Fruit fly (Drosophila melanogaster): ENCODE measurements around the gene nocte.

The nocte gene

DNA sequence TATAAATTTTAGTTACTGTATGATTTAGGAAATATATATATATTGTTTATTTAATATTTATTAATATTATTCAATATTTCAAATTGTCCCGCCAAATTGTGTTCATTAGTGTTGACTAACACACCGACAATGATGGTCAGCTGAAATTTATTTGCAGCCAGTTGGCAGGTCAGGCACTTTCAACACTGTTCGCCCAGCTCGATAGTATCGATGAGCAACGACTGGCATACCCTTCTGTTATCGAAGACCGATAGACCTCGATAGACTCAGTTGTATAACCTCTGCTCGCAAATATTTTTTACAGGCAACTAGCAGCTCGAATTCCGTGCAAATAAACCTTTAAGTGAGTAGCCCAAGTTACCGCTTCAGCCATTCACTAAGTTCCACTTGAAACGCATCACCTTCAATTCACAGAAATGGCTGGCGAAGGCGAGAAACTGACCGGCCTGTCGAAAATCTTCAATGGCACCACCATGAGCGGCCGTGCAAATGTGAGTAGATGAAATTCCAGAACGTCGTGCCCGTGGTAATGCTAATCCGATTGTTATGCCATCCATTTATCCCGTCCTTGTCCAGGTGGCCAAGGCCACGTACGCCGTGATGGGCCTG lies 13.9 kb downstream of the nocte start, which contains the start of gene Neb-cGP (continued):
- TF ChIP-seq hkb (optimal IDR thresholded peaks at IDR 0.05) (no peak), hkb (GFP tag; IDR thresholded peaks at IDR 0.05) (peak; percentile 52; the same call in 1 of the 2 replicates), CG11085 (GFP tag; IDR thresholded peaks at IDR 0.05) (peak; percentile 71), CG2889 (GFP tag; IDR thresholded peaks at IDR 0.05) (no peak), CG12219 (GFP tag; optimal IDR thresholded peaks at IDR 0.05) (no peak), sens (GFP tag) (peak; percentile 86), HHEX (GFP tag; optimal IDR thresholded peaks at IDR 0.05) (peak; percentile 41), trh (GFP tag; optimal IDR thresholded peaks at IDR 0.05) (no peak), CG1024 (GFP tag; IDR thresholded peaks at IDR 0.05) (no peak), org-1 (GFP tag; optimal IDR thresholded peaks at IDR 0.05) (no peak), CG12659 (GFP tag; optimal IDR thresholded peaks at IDR 0.05) (peak; percentile 81), Abd-B (GFP tag; optimal IDR thresholded peaks at IDR 0.05) (no peak), CG5245 (GFP tag; optimal IDR thresholded peaks at IDR 0.05) (peak; percentile 43), bab2 (GFP tag; optimal IDR thresholded peaks at IDR 0.05) (peak; percentile 19), zfh1 (GFP tag; IDR thresholded peaks at IDR 0.05) (peak; percentile 69; the same call in 2 of the 3 replicates), pita (GFP tag; optimal IDR thresholded peaks at IDR 0.05) (no peak), en (GFP tag; optimal IDR thresholded peaks at IDR 0.05) (no peak), h (optimal IDR thresholded peaks at IDR 0.05) (no peak), CG4820 (GFP tag; optimal IDR thresholded peaks at IDR 0.05) (peak; percentile 34)

DNA sequence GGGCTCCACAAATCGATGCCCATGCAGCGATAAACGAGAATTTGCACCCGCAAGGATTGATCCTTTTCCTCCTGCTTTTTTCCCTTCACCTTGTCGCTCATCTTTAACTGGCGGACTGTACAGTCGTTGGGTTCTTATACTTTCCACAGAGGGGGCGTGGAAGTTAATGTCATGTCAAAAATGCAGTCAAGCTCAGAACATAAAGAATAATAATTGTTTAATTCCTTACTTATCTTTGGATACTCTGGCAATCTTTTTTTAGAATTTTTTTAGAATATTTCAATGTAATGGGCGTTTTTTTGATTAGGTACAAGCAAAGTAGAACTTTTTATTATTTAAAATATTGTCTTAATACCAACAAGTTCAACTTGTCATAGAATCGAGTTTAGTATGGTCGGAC lies 14.9 kb downstream of the nocte start, which contains the start of gene Or9a:
TSS of gene Or9a (minus strand) at position 101 of the 400 bp plus-strand sequence.
- TF ChIP-seq CG8765 (GFP tag; IDR thresholded peaks at IDR 0.05) (no peak), Deaf1 (tag; optimal IDR thresholded peaks at IDR 0.05) (no peak), nerfin-1 (tag; optimal IDR thresholded peaks at IDR 0.05) (no peak), sens (GFP tag) (no peak), CG32532 (GFP tag; IDR thresholded peaks at IDR 0.05) (no peak), CG2712 (tag; optimal IDR thresholded peaks at IDR 0.05) (no peak), CG10267 (tag; optimal IDR thresholded peaks at IDR 0.05) (no peak), wek (GFP tag; optimal IDR thresholded peaks at IDR 0.05) (no peak), zf30C (GFP tag; optimal IDR thresholded peaks at IDR 0.05) (no peak), br (optimal IDR thresholded peaks at IDR 0.05) (no peak), sc (optimal IDR thresholded peaks at IDR 0.05) (no peak), sc (GFP tag; optimal IDR thresholded peaks at IDR 0.05) (no peak), bcd (GFP tag; optimal IDR thresholded peaks at IDR 0.05) (no peak), yki (optimal IDR thresholded peaks at IDR 0.05) (no peak), CG10959 (GFP tag; IDR thresholded peaks at IDR 0.05) (no peak), CG30431 (GFP tag; optimal IDR thresholded peaks at IDR 0.05) (no peak), CG12942 (GFP tag; optimal IDR thresholded peaks at IDR 0.05) (no peak), Adf1 (GFP tag; IDR thresholded peaks at IDR 0.05) (no peak), Six4 (GFP tag; optimal IDR thresholded peaks at IDR 0.05) (no peak)

DNA sequence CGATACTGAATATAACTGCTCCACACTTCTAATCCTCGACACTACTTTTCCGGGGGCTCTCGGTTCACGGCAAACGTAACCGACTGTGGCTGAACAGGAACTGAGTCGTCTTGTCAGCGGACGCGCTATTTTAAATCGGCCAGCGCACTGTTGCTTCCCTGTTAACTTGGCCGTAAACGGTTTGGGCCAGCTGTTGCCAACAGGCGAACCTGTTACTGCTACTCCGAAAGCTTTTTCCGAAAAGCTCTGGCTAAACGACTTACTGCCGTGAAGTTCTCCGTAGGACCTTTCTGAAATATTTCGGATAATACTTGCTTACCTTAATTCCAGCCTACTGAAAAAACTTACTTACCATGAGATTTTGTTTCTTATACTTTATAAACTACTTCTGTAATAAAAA lies 19.7 kb downstream of the nocte start, which contains the start of gene CG32683:
TSS of gene CG32683 (minus strand) at position 101 of the 400 bp plus-strand sequence.
- TF ChIP-seq scrt (GFP tag; optimal IDR thresholded peaks at IDR 0.05) (peak; percentile 88), CG13894 (tag; optimal IDR thresholded peaks at IDR 0.05) (peak; percentile 46), tap (tag; optimal IDR thresholded peaks at IDR 0.05) (no peak)
